Fruit fly (Drosophila melanogaster): ENCODE data around the gene Sec71.

The Sec71 gene

dm6 chr2L:13838647-13839390 is 45.5 kb downstream of the Sec71 start (continued):
- TF ChIP-seq Camta (GFP tag; optimal IDR thresholded peaks at IDR 0.05) (peak; percentile 10), CG1647 (GFP tag; optimal IDR thresholded peaks at IDR 0.05) (no peak), dpn (GFP tag; optimal IDR thresholded peaks at IDR 0.05) (no peak), CG31365 (tag; optimal IDR thresholded peaks at IDR 0.05) (no peak), scrt (GFP tag; optimal IDR thresholded peaks at IDR 0.05) (peak; percentile 17), CG9609 (GFP tag; optimal IDR thresholded peaks at IDR 0.05) (no peak), wdn (GFP tag; IDR thresholded peaks at IDR 0.05) (no peak), CG12155 (GFP tag; optimal IDR thresholded peaks at IDR 0.05) (no peak), corto (GFP tag; optimal IDR thresholded peaks at IDR 0.05) (no peak), CG8944 (GFP tag; optimal IDR thresholded peaks at IDR 0.05) (no peak), vvl (GFP tag; IDR thresholded peaks at IDR 0.05) (no peak), CoRest (tag; optimal IDR thresholded peaks at IDR 0.05) (peak; percentile 10), NK7.1 (GFP tag; optimal IDR thresholded peaks at IDR 0.05) (peak; percentile 4), run (tag; optimal IDR thresholded peaks at IDR 0.05) (no peak), ham (GFP tag; IDR thresholded peaks at IDR 0.05) (no peak), CG9817 (tag; optimal IDR thresholded peaks at IDR 0.05) (peak; percentile 18), prd (optimal IDR thresholded peaks at IDR 0.05) (no peak), prd (GFP tag; IDR thresholded peaks at IDR 0.05) (no peak; the same call in 1 of the 3 replicates), BEAF-32 (GFP tag; optimal IDR thresholded peaks at IDR 0.05) (no peak), CG6813 (GFP tag; optimal IDR thresholded peaks at IDR 0.05) (no peak), dati (GFP tag; IDR thresholded peaks at IDR 0.05) (no peak), CG1792 (GFP tag; optimal IDR thresholded peaks at IDR 0.05) (peak; percentile 5), CG1602 (GFP tag; optimal IDR thresholded peaks at IDR 0.05) (no peak), Mad (GFP tag; optimal IDR thresholded peaks at IDR 0.05) (no peak), sug (tag; optimal IDR thresholded peaks at IDR 0.05) (peak; percentile 41), sd (tag; optimal IDR thresholded peaks at IDR 0.05) (peak; percentile 89), Sry-β (GFP tag; optimal IDR thresholded peaks at IDR 0.05) (no peak), otp (GFP tag; IDR thresholded peaks at IDR 0.05) (peak; percentile 5; the same call in 1 of the 3 replicates), CG4282 (GFP tag; optimal IDR thresholded peaks at IDR 0.05) (no peak), CG11696 (GFP tag; IDR thresholded peaks at IDR 0.05) (no peak), CG1529 (GFP tag; optimal IDR thresholded peaks at IDR 0.05) (no peak), ac (GFP tag; optimal IDR thresholded peaks at IDR 0.05) (peak; percentile 18), Elba2 (GFP tag; optimal IDR thresholded peaks at IDR 0.05) (no peak), schlank (tag; optimal IDR thresholded peaks at IDR 0.05) (peak; percentile 11), Dbx (GFP tag; IDR thresholded peaks at IDR 0.05) (0 out of 3 replicates have a peak, but pooled peaks have one; percentile 29), br (optimal IDR thresholded peaks at IDR 0.05) (no peak), CG2875 (GFP tag; optimal IDR thresholded peaks at IDR 0.05) (peak; percentile 9), CG2129 (GFP tag; IDR thresholded peaks at IDR 0.05; ENCODE audit: partially characterized antibody) (no peak), sob (GFP tag; IDR thresholded peaks at IDR 0.05) (no peak), Six4 (GFP tag; optimal IDR thresholded peaks at IDR 0.05) (no peak), CG10267 (tag; optimal IDR thresholded peaks at IDR 0.05) (no peak), CG2889 (GFP tag; IDR thresholded peaks at IDR 0.05) (no peak), fd3F (GFP tag; optimal IDR thresholded peaks at IDR 0.05) (no peak), hkb (optimal IDR thresholded peaks at IDR 0.05) (no peak), hkb (GFP tag; IDR thresholded peaks at IDR 0.05) (peak; percentile 34; the same call in 1 of the 2 replicates), bbx (GFP tag; IDR thresholded peaks at IDR 0.05; ENCODE audit: partially characterized antibody) (no peak), CG2120 (GFP tag; optimal IDR thresholded peaks at IDR 0.05) (peak; percentile 35), CG14710 (tag; optimal IDR thresholded peaks at IDR 0.05) (no peak), salm (tag; optimal IDR thresholded peaks at IDR 0.05) (peak; percentile 22), Max (GFP tag; optimal IDR thresholded peaks at IDR 0.05) (no peak), Ets65A (GFP tag) (no peak)

Data from whole organism, embryonic.